Worm (Caenorhabditis elegans) whole organism, young adult: ENCODE measurements around the gene Y37D8A.4.

ENCODE experiments used
- B0035.1 ChIP-seq: sonication (generic microtip); optimal IDR thresholded peaks from 2 replicates; lab custom pipeline; 2016; ENCODE audit warnings: missing genetic modification characterization, mild to moderate bottlenecking, missing compliant biosample characterization, missing genotype, missing genetic modification reagents
- F23B12.7 ChIP-seq: sonication (generic microtip); optimal IDR thresholded peaks from 2 replicates; lab custom pipeline; 2017; ENCODE audit warnings: missing genetic modification characterization, mild to moderate bottlenecking, missing compliant biosample characterization, antibody characterized with exemption, moderate library complexity; ENCODE audit not compliant: insufficient read depth
- F37B4.10 ChIP-seq: fragments of 200-800 bp; sonication (Bioruptor generic); IDR thresholded peaks from 2 replicates; pipeline ENCODE4 v1.3.6; 2022; ENCODE audit warnings: missing genetic modification characterization, missing compliant biosample characterization
- F49E8.2 ChIP-seq: sonication (generic microtip); optimal IDR thresholded peaks from 3 replicates; lab custom pipeline; 2017; ENCODE audit warnings: missing genetic modification characterization, mild to moderate bottlenecking, missing compliant biosample characterization, antibody characterized with exemption, moderate library complexity; ENCODE audit not compliant: insufficient read depth
- Y53G8AR.9 ChIP-seq: fragments of 200-800 bp; sonication (Bioruptor generic); conservative IDR thresholded peaks from 2 replicates; pipeline ENCODE4 v1.3.6; 2022; ENCODE audit warnings: missing genetic modification reagents, missing genetic modification characterization, missing compliant biosample characterization
- akir-1 ChIP-seq: fragments of 200-800 bp; sonication (Bioruptor generic); optimal IDR thresholded peaks from 2 replicates; lab custom pipeline; 2018; ENCODE audit warnings: mild to moderate bottlenecking, missing genetic modification characterization, moderate library complexity, missing compliant biosample characterization
- atf-7 ChIP-seq: sonication (generic microtip); optimal IDR thresholded peaks from 2 replicates; lab custom pipeline; 2017; ENCODE audit warnings: mild to moderate bottlenecking, missing genetic modification characterization, missing compliant biosample characterization
- attf-6 ChIP-seq: fragments of 200-800 bp; sonication (Bioruptor generic); IDR thresholded peaks from 2 replicates; pipeline ENCODE4 v1.3.6; 2022; ENCODE audit warnings: missing genetic modification reagents, missing genetic modification characterization, missing compliant biosample characterization
- cebp-1 ChIP-seq, 2 experiments: fragments of 200-800 bp in 1 of 2; sonication (Bioruptor generic) in 1 of 2; sonication (generic microtip) in 1 of 2; IDR thresholded peaks in 1 of 2; optimal IDR thresholded peaks in 1 of 2; 2 replicates each; pipeline versions ENCODE4 v1.3.6 to Lab custom; 2017 to 2022; ENCODE audit warnings: missing compliant biosample characterization in 2 of 2, missing genetic modification characterization in 2 of 2, mild to moderate bottlenecking in 1 of 2, missing genetic modification reagents in 1 of 2, moderate library complexity in 1 of 2
- ceh-100 ChIP-seq: fragments of 200-800 bp; sonication (Bioruptor generic); IDR thresholded peaks from 2 replicates; pipeline ENCODE4 v1.3.6; 2022; ENCODE audit warnings: missing genetic modification reagents, missing genetic modification characterization, missing compliant biosample characterization
- ceh-27 ChIP-seq: fragments of 200-800 bp; sonication (Bioruptor generic); optimal IDR thresholded peaks from 2 replicates; lab custom pipeline; 2018; ENCODE audit warnings: mild to moderate bottlenecking, missing genetic modification characterization, moderate library complexity, missing compliant biosample characterization
- ceh-40 ChIP-seq: fragments of 200-800 bp; sonication (Bioruptor generic); IDR thresholded peaks from 2 replicates; pipeline ENCODE4 v1.3.6; 2022; ENCODE audit warnings: missing genetic modification characterization, missing compliant biosample characterization
- chd-7 ChIP-seq: sonication (generic microtip); optimal IDR thresholded peaks from 2 replicates; lab custom pipeline; 2016; ENCODE audit warnings: mild to moderate bottlenecking, missing genetic modification characterization, moderate library complexity, missing compliant biosample characterization
- die-1 ChIP-seq: sonication (generic microtip); optimal IDR thresholded peaks from 2 replicates; lab custom pipeline; 2016; ENCODE audit warnings: missing genotype, mild to moderate bottlenecking, missing genetic modification characterization, missing compliant biosample characterization
- dox-1 ChIP-seq: fragments of 200-800 bp; sonication (Bioruptor generic); IDR thresholded peaks from 2 replicates; pipeline ENCODE4 v1.3.6; 2022; ENCODE audit warnings: missing genetic modification reagents, missing genetic modification characterization, missing compliant biosample characterization
- dpff-1 ChIP-seq: sonication (generic microtip); optimal IDR thresholded peaks from 2 replicates; lab custom pipeline; 2017; ENCODE audit warnings: mild to moderate bottlenecking, missing genetic modification characterization, missing compliant biosample characterization
- dpl-1 ChIP-seq: fragments of 150-350 bp; optimal IDR thresholded peaks from 2 replicates; lab custom pipeline; 2014; ENCODE audit warnings: missing biosample characterization, missing genetic modification reagents, missing genetic modification characterization
- egl-44 ChIP-seq: fragments of 200-800 bp; sonication (Bioruptor generic); IDR thresholded peaks from 2 replicates; pipeline ENCODE4 v1.3.6; 2022; ENCODE audit warnings: missing genetic modification reagents, missing genetic modification characterization, missing compliant biosample characterization
- ekl-4 ChIP-seq: fragments of 200-800 bp; sonication (Bioruptor generic); IDR thresholded peaks from 2 replicates; pipeline ENCODE4 v1.3.6; 2022; ENCODE audit warnings: missing genetic modification reagents, missing genetic modification characterization, missing compliant biosample characterization
- ets-4 ChIP-seq: fragments of 200-800 bp; sonication (Bioruptor generic); optimal IDR thresholded peaks from 2 replicates; lab custom pipeline; 2018; ENCODE audit warnings: mild to moderate bottlenecking, missing genetic modification characterization, missing compliant biosample characterization
- hmg-1.2 ChIP-seq: fragments of 200-800 bp; sonication (Bioruptor generic); IDR thresholded peaks from 2 replicates; pipeline ENCODE4 v1.3.6; 2022; ENCODE audit warnings: missing genetic modification reagents, missing genetic modification characterization, missing compliant biosample characterization
- lin-40 ChIP-seq: sonication (generic microtip); optimal IDR thresholded peaks from 2 replicates; lab custom pipeline; 2016; ENCODE audit warnings: missing genetic modification characterization, mild to moderate bottlenecking, missing compliant biosample characterization, missing genotype, missing genetic modification reagents
- lsl-1 ChIP-seq: fragments of 200-800 bp; sonication (Bioruptor generic); optimal IDR thresholded peaks from 2 replicates; lab custom pipeline; 2018; ENCODE audit warnings: mild to moderate bottlenecking, missing genetic modification characterization, moderate library complexity, missing compliant biosample characterization
- mcd-1 ChIP-seq: fragments of 200-800 bp; sonication (Bioruptor generic); IDR thresholded peaks from 2 replicates; pipeline ENCODE4 v1.3.6; 2022; ENCODE audit warnings: missing genetic modification reagents, missing genetic modification characterization, missing compliant biosample characterization
- nfyb-1 ChIP-seq: fragments of 200-800 bp; sonication (Bioruptor generic); IDR thresholded peaks from 2 replicates; pipeline ENCODE4 v1.3.6; 2022; ENCODE audit warnings: missing genetic modification reagents, missing genetic modification characterization, missing compliant biosample characterization
- sea-2 ChIP-seq: fragments of 200-800 bp; sonication (Bioruptor generic); IDR thresholded peaks from 2 replicates; pipeline ENCODE4 v1.3.6; 2022; ENCODE audit warnings: missing genetic modification characterization, missing compliant biosample characterization
- tlf-1 ChIP-seq: fragments of 200-800 bp; sonication (Bioruptor generic); optimal IDR thresholded peaks from 2 replicates; lab custom pipeline; 2018; ENCODE audit warnings: mild to moderate bottlenecking, missing genetic modification characterization, missing compliant biosample characterization
- xnd-1 ChIP-seq: sonication (generic microtip); optimal IDR thresholded peaks from 2 replicates; lab custom pipeline; 2016; ENCODE audit warnings: missing genotype, missing genetic modification reagents, missing genetic modification characterization, missing compliant biosample characterization
- zfh-2 ChIP-seq: fragments of 200-800 bp; sonication (Bioruptor generic); conservative IDR thresholded peaks from 2 replicates; pipeline ENCODE4 v1.3.6; 2022; ENCODE audit warnings: missing genetic modification reagents, missing genetic modification characterization, missing compliant biosample characterization
- ztf-18 ChIP-seq: sonication (generic microtip); optimal IDR thresholded peaks from 2 replicates; lab custom pipeline; 2016; ENCODE audit warnings: missing genotype, mild to moderate bottlenecking, missing genetic modification characterization, missing compliant biosample characterization
- ztf-22 ChIP-seq: fragments of 200-800 bp; sonication (Bioruptor generic); optimal IDR thresholded peaks from 2 replicates; lab custom pipeline; 2018; ENCODE audit warnings: mild to moderate bottlenecking, missing genetic modification characterization, moderate library complexity, missing compliant biosample characterization
- ztf-25 ChIP-seq: fragments of 200-800 bp; sonication (Bioruptor generic); IDR thresholded peaks from 2 replicates; pipeline ENCODE4 v1.3.6; 2022; ENCODE audit warnings: missing genetic modification reagents, missing genetic modification characterization, missing compliant biosample characterization
- ztf-6 ChIP-seq: fragments of 200-800 bp; sonication (Bioruptor generic); IDR thresholded peaks from 2 replicates; pipeline ENCODE4 v1.3.6; 2022; ENCODE audit warnings: missing genetic modification reagents, missing genetic modification characterization, missing compliant biosample characterization

Gene Y37D8A.4

ce11 chrIII:12800529-12800928 lies 38.2 kb downstream of the Y37D8A.4 start:
- no peak for TF ChIP-seq die-1 (tag; lab: Kevin White, UChicago)
- TF ChIP-seq zfh-2 (GFP tag; lab: Robert Waterston, UW) = 0 out of 2 replicates have a peak, but pooled peaks have one; percentile 26

ce11 chrIII:12798469-12798868 lies 40.3 kb downstream of the Y37D8A.4 start, which contains the start of gene agmo-1:
Gene agmo-1, minus strand, starts transcription at chrIII:12798569.
- TF ChIP-seq zfh-2 (GFP tag; lab: Robert Waterston, UW) (no peak), chd-7 (tag; lab: Kevin White, UChicago) (no peak), sea-2 (no peak), dpl-1 (no peak), B0035.1 (tag; lab: Kevin White, UChicago) (no peak), cebp-1 (GFP tag; IDR thresholded peaks at IDR 0.05; lab: Robert Waterston, UW) (no peak), cebp-1 (tag; optimal IDR thresholded peaks at IDR 0.05; lab: Kevin White, UChicago) (no peak), atf-7 (tag; lab: Kevin White, UChicago) (no peak), ztf-18 (no peak), F37B4.10 (GFP tag; lab: Robert Waterston, UW) (no peak), attf-6 (GFP tag; lab: Robert Waterston, UW) (no peak), nfyb-1 (no peak), lin-40 (tag; lab: Kevin White, UChicago) (no peak)

ce11 chrIII:12794200-12794599 lies 44.6 kb downstream of the Y37D8A.4 start:
- no peak for TF ChIP-seq xnd-1
- no peak for TF ChIP-seq ceh-27
- TF ChIP-seq hmg-1.2 = no peak

ce11 chrIII:12789420-12789819 lies 49.3 kb downstream of the Y37D8A.4 start, which contains the start of gene BE10.1:
Gene BE10.1, minus strand, starts transcription at chrIII:12789520.
- no peak for TF ChIP-seq ztf-25 (GFP tag; lab: Robert Waterston, UW)
- no peak for TF ChIP-seq F49E8.2
- no peak for TF ChIP-seq ekl-4 (GFP tag; lab: Robert Waterston, UW)
- no peak for TF ChIP-seq dox-1 (GFP tag; lab: Robert Waterston, UW)
- TF ChIP-seq sea-2 = no peak
- TF ChIP-seq Y53G8AR.9 (GFP tag; lab: Robert Waterston, UW) = no peak
- TF ChIP-seq ztf-6 (GFP tag; lab: Robert Waterston, UW) = no peak
- TF ChIP-seq dpff-1 (tag; lab: Kevin White, UChicago) = no peak
- TF ChIP-seq ceh-40 (GFP tag; lab: Robert Waterston, UW) = no peak
- no peak for TF ChIP-seq mcd-1
- no peak for TF ChIP-seq ets-4 (GFP tag; lab: Kevin White, UChicago)
- no peak for TF ChIP-seq tlf-1 (GFP tag; lab: Kevin White, UChicago)
- no peak for TF ChIP-seq ztf-22
- no peak for TF ChIP-seq ceh-100 (GFP tag; lab: Robert Waterston, UW)
- TF ChIP-seq egl-44 (GFP tag; lab: Robert Waterston, UW) = no peak
- no peak for TF ChIP-seq nfyb-1
- TF ChIP-seq akir-1 (GFP tag; lab: Kevin White, UChicago) = no peak
- no peak for TF ChIP-seq F23B12.7 (tag; lab: Kevin White, UChicago)

ce11 chrIII:12788239-12788638 lies 50.5 kb downstream of the Y37D8A.4 start:
- 0 out of 2 replicates have a peak, but pooled peaks have one; percentile 8 for TF ChIP-seq F37B4.10 (GFP tag; lab: Robert Waterston, UW)
- TF ChIP-seq lsl-1 (GFP tag; lab: Kevin White, UChicago) = no peak
- no peak for TF ChIP-seq xnd-1
